Fruit fly (Drosophila melanogaster) whole organism, embryonic: ENCODE data around the gene CG5188.

Source experiments
- ATbp ChIP-seq: fragments of 200-800 bp; sonication (Bioruptor generic); optimal IDR thresholded peaks from 2 replicates; lab custom pipeline; 2017; ENCODE audit warnings: missing biosample characterization, mild to moderate bottlenecking, missing genetic modification characterization, missing genetic modification reagents
- B-H2 ChIP-seq: fragments of 200-800 bp; sonication (Bioruptor generic); optimal IDR thresholded peaks from 2 replicates; lab custom pipeline; 2018; ENCODE audit warnings: missing biosample characterization, mild to moderate bottlenecking, missing genetic modification characterization
- CG13287 ChIP-seq: fragments of 200-800 bp; sonication (Bioruptor generic); IDR thresholded peaks from 2 replicates; pipeline ENCODE4 v1.3.6; 2022; ENCODE audit warnings: missing biosample characterization, missing genetic modification characterization; ENCODE audit not compliant: partially characterized antibody
- CG14050 ChIP-seq: fragments of 200-800 bp; sonication (Bioruptor generic); IDR thresholded peaks from 3 replicates; pipeline ENCODE4 v1.3.6; 2022; ENCODE audit warnings: missing biosample characterization, missing genetic modification characterization
- CG14860 ChIP-seq: fragments of 200-800 bp; sonication (Bioruptor generic); IDR thresholded peaks from 3 replicates; pipeline ENCODE4 v1.3.6; 2022; ENCODE audit warnings: missing biosample characterization, missing genetic modification characterization; ENCODE audit not compliant: partially characterized antibody
- CG15514 ChIP-seq: fragments of 200-800 bp; sonication (Bioruptor generic); optimal IDR thresholded peaks from 3 replicates; lab custom pipeline; 2017; ENCODE audit warnings: missing biosample characterization, missing genetic modification characterization, mild to moderate bottlenecking, moderate library complexity, missing genetic modification reagents
- CG16813 ChIP-seq: fragments of 200-800 bp; sonication (Bioruptor generic); IDR thresholded peaks from 3 replicates; pipeline ENCODE4 v1.3.6; 2022; ENCODE audit warnings: missing biosample characterization, missing genetic modification characterization; ENCODE audit not compliant: partially characterized antibody
- CG17186 ChIP-seq: fragments of 200-800 bp; sonication (Bioruptor generic); optimal IDR thresholded peaks from 3 replicates; lab custom pipeline; 2017; ENCODE audit warnings: missing biosample characterization, missing genetic modification reagents, missing genetic modification characterization
- CG30020 ChIP-seq: fragments of 200-800 bp; optimal IDR thresholded peaks from 2 replicates; lab custom pipeline; 2019; ENCODE audit warnings: missing biosample characterization, mild to moderate bottlenecking, missing genetic modification characterization, moderate library complexity
- CG34224 ChIP-seq: fragments of 200-800 bp; sonication (Bioruptor generic); IDR thresholded peaks from 3 replicates; pipeline ENCODE4 v1.3.6; 2022; ENCODE audit warnings: missing biosample characterization, missing genetic modification characterization; ENCODE audit not compliant: partially characterized antibody
- CG34376 ChIP-seq: fragments of 200-800 bp; sonication (Bioruptor generic); optimal IDR thresholded peaks from 2 replicates; lab custom pipeline; 2018; ENCODE audit warnings: missing biosample characterization, mild to moderate bottlenecking, missing genetic modification characterization
- CG3847 ChIP-seq: fragments of 200-800 bp; sonication (Bioruptor generic); IDR thresholded peaks from 2 replicates; pipeline ENCODE4 v1.3.6; 2022; ENCODE audit warnings: missing biosample characterization, missing genetic modification characterization
- CG4404 ChIP-seq: fragments of 200-800 bp; sonication (Bioruptor generic); IDR thresholded peaks from 2 replicates; pipeline ENCODE4 v1.3.6; 2022; ENCODE audit warnings: missing biosample characterization, missing genetic modification characterization
- CG7963 ChIP-seq: fragments of 200-800 bp; sonication (Bioruptor generic); IDR thresholded peaks from 3 replicates; pipeline ENCODE4 v1.3.6; 2022; ENCODE audit warnings: missing biosample characterization, missing genetic modification characterization; ENCODE audit not compliant: partially characterized antibody
- Doc3 ChIP-seq: fragments of 200-800 bp; sonication (Bioruptor generic); IDR thresholded peaks from 3 replicates; pipeline ENCODE4 v1.3.6; 2022; ENCODE audit warnings: missing biosample characterization, missing genetic modification characterization; ENCODE audit not compliant: partially characterized antibody
- E2f2 ChIP-seq: fragments of 200-800 bp; sonication (Bioruptor generic); IDR thresholded peaks from 2 replicates; pipeline ENCODE4 v1.3.6; 2022; ENCODE audit warnings: missing biosample characterization, missing genetic modification characterization
- Fer1 ChIP-seq: fragments of 200-800 bp; sonication (Bioruptor generic); optimal IDR thresholded peaks from 2 replicates; lab custom pipeline; 2017; ENCODE audit warnings: missing biosample characterization, mild to moderate bottlenecking, missing genetic modification characterization
- HLH4C ChIP-seq: fragments of 200-800 bp; sonication (Bioruptor generic); IDR thresholded peaks from 3 replicates; pipeline ENCODE4 v1.3.6; 2022; ENCODE audit warnings: missing biosample characterization, missing genetic modification characterization; ENCODE audit not compliant: partially characterized antibody
- MESR4 ChIP-seq: fragments of 200-800 bp; sonication (Bioruptor generic); optimal IDR thresholded peaks from 2 replicates; lab custom pipeline; 2018; ENCODE audit warnings: missing biosample characterization, mild to moderate bottlenecking, missing genetic modification characterization, moderate library complexity
- Med ChIP-seq: fragments of 200-800 bp; sonication (Bioruptor generic); peaks from one replicate; lab custom pipeline; 2016; ENCODE audit warnings: missing biosample characterization, missing genetic modification characterization, mild to moderate bottlenecking, inconsistent platforms, moderate library complexity
- Mrtf ChIP-seq: fragments of 200-800 bp; sonication (Bioruptor generic); IDR thresholded peaks from 3 replicates; pipeline ENCODE4 v1.3.6; 2022; ENCODE audit warnings: missing biosample characterization, missing genetic modification characterization
- Oaz ChIP-seq: fragments of 200-800 bp; sonication (Bioruptor generic); IDR thresholded peaks from 2 replicates; pipeline ENCODE4 v1.3.6; 2022; ENCODE audit warnings: missing biosample characterization, missing genetic modification characterization
- Rfx ChIP-seq: fragments of 200-800 bp; sonication (Bioruptor generic); IDR thresholded peaks from 2 replicates; pipeline ENCODE4 v1.3.6; 2022; ENCODE audit warnings: missing biosample characterization, missing genetic modification characterization
- Side ChIP-seq: fragments of 200-800 bp; sonication (Bioruptor generic); optimal IDR thresholded peaks from 2 replicates; lab custom pipeline; 2016; ENCODE audit warnings: missing biosample characterization, missing genetic modification characterization
- YL-1 ChIP-seq: fragments of 200-800 bp; sonication (Bioruptor generic); optimal IDR thresholded peaks from 3 replicates; lab custom pipeline; 2017; ENCODE audit warnings: missing biosample characterization, mild to moderate bottlenecking, missing genetic modification characterization
- amos ChIP-seq: fragments of 200-800 bp; sonication (Bioruptor generic); IDR thresholded peaks from 2 replicates; pipeline ENCODE4 v1.3.6; 2022; ENCODE audit warnings: missing biosample characterization, missing genetic modification characterization; ENCODE audit not compliant: partially characterized antibody
- chn ChIP-seq: fragments of 200-800 bp; sonication (Bioruptor generic); optimal IDR thresholded peaks from 2 replicates; lab custom pipeline; 2016; ENCODE audit warnings: missing biosample characterization, missing genetic modification characterization
- crp ChIP-seq, 2 experiments: fragments of 200-800 bp; sonication (Bioruptor generic); optimal IDR thresholded peaks; 2 replicates in 1 of 2; 3 replicates in 1 of 2; lab custom pipeline; 2017; ENCODE audit warnings: missing biosample characterization in 2 of 2, missing genetic modification characterization in 2 of 2, mild to moderate bottlenecking in 1 of 2, moderate library complexity in 1 of 2
- dan ChIP-seq: fragments of 200-800 bp; sonication (Bioruptor generic); IDR thresholded peaks from 2 replicates; pipeline ENCODE4 v1.3.6; 2022; ENCODE audit warnings: missing biosample characterization, missing genetic modification characterization
- dpn ChIP-seq, 2 experiments: fragments of 200-800 bp; sonication (Bioruptor generic); optimal IDR thresholded peaks; 3 replicates each; lab custom pipeline; 2016; ENCODE audit warnings: missing biosample characterization in 2 of 2, missing genetic modification characterization in 2 of 2
- fu2 ChIP-seq: fragments of 200-800 bp; sonication (Bioruptor generic); optimal IDR thresholded peaks from 2 replicates; lab custom pipeline; 2016; ENCODE audit warnings: missing biosample characterization, missing genetic modification characterization
- hb ChIP-seq: fragments of 200-800 bp; sonication (Bioruptor generic); IDR thresholded peaks from 3 replicates; pipeline ENCODE4 v1.3.6; 2022; ENCODE audit warnings: missing biosample characterization, missing genetic modification characterization; ENCODE audit not compliant: partially characterized antibody
- inv ChIP-seq: fragments of 200-800 bp; sonication (Bioruptor generic); IDR thresholded peaks from 2 replicates; pipeline ENCODE4 v1.3.6; 2022; ENCODE audit warnings: missing biosample characterization, missing genetic modification characterization; ENCODE audit not compliant: partially characterized antibody
- mld ChIP-seq: fragments of 200-800 bp; sonication (Bioruptor generic); IDR thresholded peaks from 3 replicates; pipeline ENCODE4 v1.3.6; 2022; ENCODE audit warnings: missing biosample characterization, missing genetic modification characterization; ENCODE audit not compliant: partially characterized antibody
- nerfin-2 ChIP-seq: fragments of 200-800 bp; sonication (Bioruptor generic); IDR thresholded peaks from 2 replicates; pipeline ENCODE4 v1.3.6; 2022; ENCODE audit warnings: missing biosample characterization, missing genetic modification characterization; ENCODE audit not compliant: partially characterized antibody
- nmo ChIP-seq: fragments of 200-800 bp; sonication (Bioruptor generic); optimal IDR thresholded peaks from 2 replicates; lab custom pipeline; 2018; ENCODE audit warnings: missing biosample characterization, mild to moderate bottlenecking, missing genetic modification characterization, moderate library complexity
- pum ChIP-seq: fragments of 200-800 bp; sonication (Bioruptor generic); optimal IDR thresholded peaks from 2 replicates; lab custom pipeline; 2016; ENCODE audit warnings: missing biosample characterization, missing genetic modification characterization
- pzg ChIP-seq: fragments of 200-800 bp; sonication (Bioruptor generic); optimal IDR thresholded peaks from 3 replicates; lab custom pipeline; 2018; ENCODE audit warnings: missing biosample characterization, mild to moderate bottlenecking, missing genetic modification characterization, moderate library complexity
- repo ChIP-seq: fragments of 200-800 bp; sonication (Bioruptor generic); optimal IDR thresholded peaks from 2 replicates; lab custom pipeline; 2016; ENCODE audit warnings: missing biosample characterization, missing genetic modification characterization
- shn ChIP-seq: fragments of 200-800 bp; sonication (Bioruptor generic); optimal IDR thresholded peaks from 3 replicates; lab custom pipeline; 2016; ENCODE audit warnings: missing biosample characterization, missing genetic modification characterization
- tna ChIP-seq: fragments of 200-800 bp; sonication (Bioruptor generic); IDR thresholded peaks from 2 replicates; pipeline ENCODE4 v1.3.6; 2022; ENCODE audit warnings: missing biosample characterization, missing genetic modification characterization; ENCODE audit not compliant: partially characterized antibody
- usp ChIP-seq: fragments of >200 bp; optimal IDR thresholded peaks from 2 replicates; lab custom pipeline; 2017; ENCODE audit warnings: missing biosample characterization, missing genetic modification characterization
- zen2 ChIP-seq: fragments of 200-800 bp; sonication (Bioruptor generic); IDR thresholded peaks from 3 replicates; pipeline ENCODE4 v1.3.6; 2022; ENCODE audit warnings: missing biosample characterization, missing genetic modification characterization; ENCODE audit not compliant: partially characterized antibody

The CG5188 gene

DNA sequence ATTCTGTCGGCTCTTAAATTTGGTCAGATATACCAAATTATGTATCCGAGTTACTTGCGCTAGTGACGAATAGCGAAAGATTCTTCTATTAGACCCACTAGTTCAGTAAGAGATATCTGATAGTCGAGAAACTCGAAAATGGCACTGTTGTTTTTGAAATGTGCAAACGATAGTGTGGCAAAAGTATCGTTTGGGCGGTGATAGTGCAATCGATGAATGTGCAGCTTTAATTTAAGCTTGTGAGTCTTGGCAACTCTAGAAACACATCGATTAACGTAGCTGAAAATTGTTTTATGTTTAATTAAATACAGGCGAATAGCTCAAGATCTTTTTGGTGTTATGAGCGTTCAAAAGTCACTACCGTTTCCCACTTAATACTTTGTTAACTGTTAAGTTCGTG, 8.7 kb downstream of the CG5188 start, which contains the start of gene STUB1 (continued):
- TF ChIP-seq MESR4 (GFP tag; lab: Kevin White, UChicago) (peak; percentile 46), hb (GFP tag; lab: Robert Waterston, UW) (peak; percentile 99), Side (peak; percentile 4), crp (GFP tag; optimal IDR thresholded peaks at IDR 0.05; lab: Kevin White, UChicago) (no peak), ATbp (GFP tag; lab: Kevin White, UChicago) (no peak), inv (peak; percentile 99), Mrtf (GFP tag; lab: Robert Waterston, UW) (no peak), pzg (GFP tag; lab: Kevin White, UChicago) (peak; percentile 90), CG34376 (GFP tag; lab: Kevin White, UChicago) (peak; percentile 7), usp (GFP tag; lab: Kevin White, UChicago) (no peak), nerfin-2 (GFP tag; lab: Robert Waterston, UW) (peak; percentile 97), CG34224 (GFP tag; lab: Robert Waterston, UW) (peak; percentile 98), YL-1 (GFP tag; lab: Kevin White, UChicago) (peak; percentile 43), CG13287 (GFP tag; lab: Robert Waterston, UW) (peak; percentile 99), CG15514 (GFP tag; lab: Kevin White, UChicago) (peak; percentile 67), tna (GFP tag; lab: Robert Waterston, UW) (peak; percentile 97), Med (GFP tag; lab: Kevin White, UChicago) (peak; percentile 80), zen2 (GFP tag; lab: Robert Waterston, UW) (peak; percentile 99), mld (GFP tag; lab: Robert Waterston, UW) (peak; percentile 98), CG17186 (GFP tag; lab: Kevin White, UChicago) (peak; percentile 63), B-H2 (GFP tag; lab: Kevin White, UChicago) (peak; percentile 52), CG14050 (no peak), Oaz (GFP tag; lab: Robert Waterston, UW) (no peak), CG3847 (GFP tag; lab: Robert Waterston, UW) (peak; percentile 57), Doc3 (GFP tag; lab: Robert Waterston, UW) (peak; percentile 97), Fer1 (GFP tag; lab: Kevin White, UChicago) (peak; percentile 26), repo (GFP tag; lab: Kevin White, UChicago) (peak; percentile 8), CG7963 (GFP tag; lab: Robert Waterston, UW) (peak; percentile 99), shn (GFP tag; lab: Kevin White, UChicago) (no peak), CG16813 (GFP tag; lab: Robert Waterston, UW) (peak; percentile 93), Rfx (GFP tag; lab: Robert Waterston, UW) (peak; percentile 61), dan (no peak), HLH4C (GFP tag; lab: Robert Waterston, UW) (peak; percentile 100), chn (GFP tag; lab: Kevin White, UChicago) (peak; percentile 15), pum (GFP tag; lab: Kevin White, UChicago) (peak; percentile 8), fu2 (GFP tag; lab: Kevin White, UChicago) (peak; percentile 27), nmo (GFP tag; lab: Kevin White, UChicago) (peak; percentile 9), dpn (GFP tag; optimal IDR thresholded peaks at IDR 0.05; lab: Kevin White, UChicago) (peak in 1 of 2 experiments; percentile 14), E2f2 (GFP tag; lab: Robert Waterston, UW) (peak; percentile 87), CG30020 (tag; lab: Kevin White, UChicago) (peak; percentile 62), amos (GFP tag; lab: Robert Waterston, UW) (peak; percentile 98; the same call in 1 of the 2 replicates), CG14860 (GFP tag; lab: Robert Waterston, UW) (peak; percentile 99), CG4404 (GFP tag; lab: Robert Waterston, UW) (no peak)
